Fruit fly (Drosophila melanogaster) whole organism, wandering third instar larva: ENCODE results near the gene CG31019.

Experiments
- CrebA ChIP-seq: fragments of 200-800 bp; sonication (Bioruptor generic); optimal IDR thresholded peaks from 2 replicates; lab custom pipeline; 2016; ENCODE audit warnings: missing biosample characterization, mild to moderate bottlenecking, missing genetic modification characterization, borderline replicate concordance
- GATAd ChIP-seq: sonication (Bioruptor generic); optimal IDR thresholded peaks from 2 replicates; lab custom pipeline; 2016; ENCODE audit warnings: missing biosample characterization, missing genetic modification characterization
- Myc ChIP-seq: fragments of >200 bp; optimal IDR thresholded peaks from 2 replicates; lab custom pipeline; 2017
- Rel ChIP-seq, 2 experiments: fragments of 200-800 bp; sonication (Bioruptor generic) in 1 of 2; optimal IDR thresholded peaks; 2 replicates in 1 of 2; 3 replicates in 1 of 2; lab custom pipeline; 2016 to 2019; ENCODE audit warnings: mild to moderate bottlenecking in 2 of 2, missing biosample characterization in 2 of 2, missing genetic modification characterization in 2 of 2, moderate library complexity in 1 of 2
- psq ChIP-seq: fragments of 200-800 bp; sonication (Bioruptor generic); optimal IDR thresholded peaks from 3 replicates; lab custom pipeline; 2017; ENCODE audit warnings: missing biosample characterization, mild to moderate bottlenecking, missing genetic modification characterization, moderate library complexity
- sage ChIP-seq: fragments of 200-800 bp; sonication (Bioruptor generic); optimal IDR thresholded peaks from 2 replicates; lab custom pipeline; 2016; ENCODE audit warnings: missing biosample characterization, mild to moderate bottlenecking, missing genetic modification characterization
- usp ChIP-seq: fragments of >200 bp; optimal IDR thresholded peaks from 2 replicates; lab custom pipeline; 2017; ENCODE audit warnings: missing biosample characterization, missing genetic modification characterization
- woc ChIP-seq: sonication (Bioruptor generic); optimal IDR thresholded peaks from 2 replicates; lab custom pipeline; 2016; ENCODE audit warnings: missing biosample characterization, mild to moderate bottlenecking, missing genetic modification characterization

DNA sequence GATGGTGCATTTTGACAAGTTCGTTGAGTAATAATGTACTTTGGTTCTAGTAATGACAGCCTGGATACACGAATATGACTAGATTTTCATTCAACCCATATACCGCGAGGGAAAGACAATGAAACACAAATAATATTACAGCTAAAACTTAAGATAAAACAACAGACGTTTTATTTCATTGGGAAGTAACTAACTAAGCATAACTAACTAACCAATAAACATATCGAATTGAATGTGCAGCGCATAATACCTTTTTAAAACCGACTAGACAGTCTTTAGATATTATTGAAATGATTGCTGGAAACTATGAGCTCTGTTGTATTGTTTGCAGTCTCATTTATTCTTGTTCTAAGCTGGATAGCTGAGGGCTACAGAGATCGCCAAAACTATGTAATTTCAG, 9.1 kb downstream of the CG31019 start, which contains the start of gene CG31016:
- TF ChIP-seq sage (GFP tag; lab: Kevin White, UChicago) (no peak), woc (GFP tag; lab: Kevin White, UChicago) (no peak), psq (GFP tag; lab: Kevin White, UChicago) (no peak), Myc (lab: Kevin White, UChicago) (no peak), CrebA (GFP tag; lab: Kevin White, UChicago) (no peak), usp (no peak), Rel (GFP tag; optimal IDR thresholded peaks at IDR 0.05; lab: Kevin White, UChicago) (no peak), Rel (tag; optimal IDR thresholded peaks at IDR 0.05; lab: Kevin White, UChicago) (no peak), GATAd (GFP tag; lab: Kevin White, UChicago) (no peak)
